Worm (Caenorhabditis elegans) whole organism, late embryonic: ENCODE results near the gene Y57G11B.6.

Source experiments
- F13H6.1 ChIP-seq: sonication (generic microtip); optimal IDR thresholded peaks from 2 replicates; lab custom pipeline; 2016; ENCODE audit warnings: missing genetic modification characterization, missing compliant biosample characterization
- ceh-48 ChIP-seq: sonication (generic microtip); optimal IDR thresholded peaks from 2 replicates; lab custom pipeline; 2016; ENCODE audit warnings: missing genetic modification characterization, inconsistent platforms, missing compliant biosample characterization
- lin-11 ChIP-seq: fragments of 200-800 bp; sonication (Bioruptor generic); optimal IDR thresholded peaks from 2 replicates; lab custom pipeline; 2018; ENCODE audit warnings: mild to moderate bottlenecking, missing genetic modification characterization, missing compliant biosample characterization
- pqm-1 ChIP-seq: sonication (generic microtip); optimal IDR thresholded peaks from 2 replicates; lab custom pipeline; 2016; ENCODE audit warnings: missing genetic modification characterization, missing compliant biosample characterization
- pros-1 ChIP-seq: fragments of 150-350 bp; optimal IDR thresholded peaks from 2 replicates; lab custom pipeline; 2014; ENCODE audit warnings: missing biosample characterization, missing genetic modification reagents, missing genetic modification characterization
- sox-4 ChIP-seq: sonication (generic microtip); optimal IDR thresholded peaks from 2 replicates; lab custom pipeline; 2017; ENCODE audit warnings: mild to moderate bottlenecking, missing genetic modification characterization, inconsistent platforms, missing compliant biosample characterization
- tbx-2 ChIP-seq: sonication (generic microtip); optimal IDR thresholded peaks from 2 replicates; lab custom pipeline; 2016; ENCODE audit warnings: missing genetic modification characterization, missing compliant biosample characterization

- TF ChIP-seq pros-1 (tag; lab: Kevin White, UChicago) (no peak), pqm-1 (tag; lab: Kevin White, UChicago) (no peak), tbx-2 (no peak), ceh-48 (no peak), sox-4 (no peak), F13H6.1 (no peak), lin-11 (tag; lab: Kevin White, UChicago) (no peak)
Observed at ce11 chrIV:14573068-14573467, 18.4 kb upstream of the Y57G11B.6 start.
